Fruit fly (Drosophila melanogaster) whole organism, embryonic: ENCODE data around the gene CG34179.

ENCODE experiments used
- Ada2b ChIP-seq: fragments of 200-800 bp; sonication (Bioruptor generic); IDR thresholded peaks from 2 replicates; pipeline ENCODE4 v1.3.6; 2022; ENCODE audit warnings: missing biosample characterization, missing genetic modification characterization
- Antp ChIP-seq: fragments of 200-800 bp; sonication (Bioruptor generic); optimal IDR thresholded peaks from 3 replicates; lab custom pipeline; 2016; ENCODE audit warnings: missing biosample characterization, missing genetic modification characterization
- BtbVII ChIP-seq: fragments of 200-800 bp; sonication (Bioruptor generic); optimal IDR thresholded peaks from 3 replicates; lab custom pipeline; 2017; ENCODE audit warnings: missing biosample characterization, mild to moderate bottlenecking, missing genetic modification characterization
- CG10431 ChIP-seq: fragments of 200-800 bp; sonication (Bioruptor generic); optimal IDR thresholded peaks from 3 replicates; lab custom pipeline; 2018; ENCODE audit warnings: missing biosample characterization, mild to moderate bottlenecking, missing genetic modification characterization
- CG12155 ChIP-seq: fragments of 200-800 bp; sonication (Bioruptor generic); optimal IDR thresholded peaks from 3 replicates; lab custom pipeline; 2016; ENCODE audit warnings: missing biosample characterization, missing genetic modification characterization
- CG12219 ChIP-seq: fragments of 200-800 bp; sonication (Bioruptor generic); optimal IDR thresholded peaks from 3 replicates; lab custom pipeline; 2018; ENCODE audit warnings: missing biosample characterization, mild to moderate bottlenecking, missing genetic modification characterization
- CG12942 ChIP-seq: fragments of 200-800 bp; sonication (Bioruptor generic); optimal IDR thresholded peaks from 3 replicates; lab custom pipeline; 2016; ENCODE audit warnings: missing biosample characterization, missing genetic modification characterization
- CG13287 ChIP-seq: fragments of 200-800 bp; sonication (Bioruptor generic); IDR thresholded peaks from 2 replicates; pipeline ENCODE4 v1.3.6; 2022; ENCODE audit warnings: missing biosample characterization, missing genetic modification characterization; ENCODE audit not compliant: partially characterized antibody
- CG13894 ChIP-seq: fragments of 200-800 bp; sonication (Bioruptor generic); optimal IDR thresholded peaks from 3 replicates; lab custom pipeline; 2018; ENCODE audit warnings: missing biosample characterization, mild to moderate bottlenecking, missing genetic modification characterization, moderate library complexity
- CG15479 ChIP-seq: fragments of 200-800 bp; sonication (Bioruptor generic); optimal IDR thresholded peaks from 3 replicates; lab custom pipeline; 2019; ENCODE audit warnings: missing biosample characterization, mild to moderate bottlenecking, missing genetic modification characterization, moderate library complexity
- CG2199 ChIP-seq: fragments of 200-800 bp; sonication (Bioruptor generic); IDR thresholded peaks from 3 replicates; pipeline ENCODE4 v1.3.6; 2022; ENCODE audit warnings: missing biosample characterization, missing genetic modification characterization
- CG30020 ChIP-seq: fragments of 200-800 bp; optimal IDR thresholded peaks from 2 replicates; lab custom pipeline; 2019; ENCODE audit warnings: missing biosample characterization, mild to moderate bottlenecking, missing genetic modification characterization, moderate library complexity
- CG31365 ChIP-seq: fragments of 200-800 bp; sonication (Bioruptor generic); optimal IDR thresholded peaks from 2 replicates; lab custom pipeline; 2018; ENCODE audit warnings: missing biosample characterization, mild to moderate bottlenecking, missing genetic modification characterization
- CG31388 ChIP-seq: fragments of 200-800 bp; sonication (Bioruptor generic); optimal IDR thresholded peaks from 2 replicates; lab custom pipeline; 2016; ENCODE audit warnings: missing biosample characterization, missing genetic modification characterization
- CG32767 ChIP-seq: fragments of 200-800 bp; sonication (Bioruptor generic); IDR thresholded peaks from 2 replicates; pipeline ENCODE4 v1.3.6; 2022; ENCODE audit warnings: missing biosample characterization, missing genetic modification characterization
- CG32772 ChIP-seq: fragments of 200-800 bp; sonication (Bioruptor generic); IDR thresholded peaks from 2 replicates; pipeline ENCODE4 v1.3.6; 2022; ENCODE audit warnings: missing biosample characterization, missing genetic modification characterization
- CG42726 ChIP-seq: fragments of 200-800 bp; sonication (Bioruptor generic); IDR thresholded peaks from 2 replicates; pipeline ENCODE4 v1.3.6; 2022; ENCODE audit warnings: missing biosample characterization, missing genetic modification characterization; ENCODE audit not compliant: partially characterized antibody
- CG6175 ChIP-seq: fragments of 200-800 bp; sonication (Bioruptor generic); IDR thresholded peaks from 3 replicates; pipeline ENCODE4 v1.3.6; 2022; ENCODE audit warnings: missing biosample characterization, missing genetic modification characterization
- Dek ChIP-seq: fragments of 200-800 bp; sonication (Bioruptor generic); optimal IDR thresholded peaks from 3 replicates; lab custom pipeline; 2019; ENCODE audit warnings: missing biosample characterization, mild to moderate bottlenecking, missing genetic modification characterization, moderate library complexity
- Fer1 ChIP-seq: fragments of 200-800 bp; sonication (Bioruptor generic); optimal IDR thresholded peaks from 2 replicates; lab custom pipeline; 2017; ENCODE audit warnings: missing biosample characterization, mild to moderate bottlenecking, missing genetic modification characterization
- GATAe ChIP-seq: fragments of 200-800 bp; sonication (Bioruptor generic); conservative IDR thresholded peaks from 2 replicates; pipeline ENCODE4 v1.3.6; 2022; ENCODE audit warnings: missing biosample characterization, missing genetic modification characterization
- HLH3B ChIP-seq: fragments of 200-800 bp; sonication (Bioruptor generic); IDR thresholded peaks from 2 replicates; pipeline ENCODE4 v1.3.6; 2022; ENCODE audit warnings: missing biosample characterization, missing genetic modification characterization
- MBD-R2 ChIP-seq: fragments of 200-800 bp; sonication (Bioruptor generic); IDR thresholded peaks from 2 replicates; pipeline ENCODE4 v1.3.6; 2022; ENCODE audit warnings: missing biosample characterization, missing genetic modification characterization
- Meics ChIP-seq: fragments of 200-800 bp; sonication (Bioruptor generic); optimal IDR thresholded peaks from 2 replicates; lab custom pipeline; 2017; ENCODE audit warnings: missing biosample characterization, mild to moderate bottlenecking, missing genetic modification characterization
- Mes4 ChIP-seq: fragments of 200-800 bp; sonication (Bioruptor generic); optimal IDR thresholded peaks from 2 replicates; lab custom pipeline; 2016; ENCODE audit warnings: missing biosample characterization, missing genetic modification characterization
- Nf-YA ChIP-seq: fragments of 200-800 bp; sonication (Bioruptor generic); IDR thresholded peaks from 2 replicates; pipeline ENCODE4 v1.3.6; 2022; ENCODE audit warnings: missing biosample characterization, missing genetic modification characterization
- Ptx1 ChIP-seq: fragments of 200-800 bp; sonication (Bioruptor generic); IDR thresholded peaks from 2 replicates; pipeline ENCODE4 v1.3.6; 2022; ENCODE audit warnings: missing biosample characterization, missing genetic modification characterization
- Side ChIP-seq: fragments of 200-800 bp; sonication (Bioruptor generic); optimal IDR thresholded peaks from 2 replicates; lab custom pipeline; 2016; ENCODE audit warnings: missing biosample characterization, missing genetic modification characterization
- Xbp1 ChIP-seq: fragments of 200-800 bp; sonication (Bioruptor generic); optimal IDR thresholded peaks from 3 replicates; lab custom pipeline; 2016; ENCODE audit warnings: missing biosample characterization, mild to moderate bottlenecking, missing genetic modification characterization
- bbx ChIP-seq: fragments of 200-800 bp; sonication (Bioruptor generic); IDR thresholded peaks from 2 replicates; pipeline ENCODE4 v1.3.6; 2022; ENCODE audit warnings: missing biosample characterization, missing genetic modification characterization; ENCODE audit not compliant: partially characterized antibody
- caup ChIP-seq: fragments of 200-800 bp; sonication (Bioruptor generic); optimal IDR thresholded peaks from 3 replicates; lab custom pipeline; 2017; ENCODE audit warnings: missing biosample characterization, mild to moderate bottlenecking, missing genetic modification characterization, moderate library complexity; ENCODE audit not compliant: severe bottlenecking
- cg ChIP-seq: fragments of 200-800 bp; sonication (Bioruptor generic); optimal IDR thresholded peaks from 3 replicates; lab custom pipeline; 2019; ENCODE audit warnings: missing biosample characterization, mild to moderate bottlenecking, missing genetic modification characterization, moderate library complexity
- chm ChIP-seq: fragments of 200-800 bp; sonication (Bioruptor generic); IDR thresholded peaks from 2 replicates; pipeline ENCODE4 v1.3.6; 2022; ENCODE audit warnings: missing biosample characterization, missing genetic modification characterization
- crol ChIP-seq: fragments of 200-800 bp; sonication (Bioruptor generic); IDR thresholded peaks from 2 replicates; pipeline ENCODE4 v1.3.6; 2022; ENCODE audit warnings: missing biosample characterization, missing genetic modification characterization
- da ChIP-seq: fragments of 200-800 bp; sonication (Bioruptor generic); optimal IDR thresholded peaks from 2 replicates; lab custom pipeline; 2016; ENCODE audit warnings: missing biosample characterization, missing genetic modification characterization
- dpn ChIP-seq, 2 experiments: fragments of 200-800 bp; sonication (Bioruptor generic); optimal IDR thresholded peaks; 3 replicates each; lab custom pipeline; 2016; ENCODE audit warnings: missing biosample characterization in 2 of 2, missing genetic modification characterization in 2 of 2
- fd64A ChIP-seq: fragments of 200-800 bp; sonication (Bioruptor generic); optimal IDR thresholded peaks from 3 replicates; lab custom pipeline; 2018; ENCODE audit warnings: missing biosample characterization, mild to moderate bottlenecking, missing genetic modification characterization
- gcm2 ChIP-seq: fragments of 200-800 bp; sonication (Bioruptor generic); optimal IDR thresholded peaks from 2 replicates; lab custom pipeline; 2016; ENCODE audit warnings: missing biosample characterization, missing genetic modification characterization
- jigr1 ChIP-seq: fragments of 200-800 bp; sonication (Bioruptor generic); IDR thresholded peaks from 3 replicates; pipeline ENCODE4 v1.3.6; 2022; ENCODE audit warnings: missing biosample characterization, missing genetic modification characterization
- kah ChIP-seq: fragments of 200-800 bp; sonication (Bioruptor generic); optimal IDR thresholded peaks from 2 replicates; lab custom pipeline; 2018; ENCODE audit warnings: missing biosample characterization, mild to moderate bottlenecking, missing genetic modification characterization
- knrl ChIP-seq: fragments of 200-800 bp; sonication (Bioruptor generic); IDR thresholded peaks from 3 replicates; pipeline ENCODE4 v1.3.6; 2022; ENCODE audit warnings: missing biosample characterization, missing genetic modification characterization; ENCODE audit not compliant: partially characterized antibody
- lab ChIP-seq: fragments of 200-800 bp; sonication (Bioruptor generic); optimal IDR thresholded peaks from 3 replicates; lab custom pipeline; 2017; ENCODE audit warnings: missing biosample characterization, missing genetic modification characterization, mild to moderate bottlenecking, moderate library complexity, missing genetic modification reagents
- lola ChIP-seq, 3 experiments: fragments of >200 bp in 2 of 3; fragments of 200-800 bp in 1 of 3; sonication (Bioruptor generic) in 1 of 3; optimal IDR thresholded peaks; 2 replicates each; lab custom pipeline; 2017 to 2019; ENCODE audit warnings: missing biosample characterization in 3 of 3, missing genetic modification characterization in 3 of 3, mild to moderate bottlenecking in 1 of 3, moderate library complexity in 1 of 3
- ranshi ChIP-seq: fragments of 200-800 bp; sonication (Bioruptor generic); IDR thresholded peaks from 2 replicates; pipeline ENCODE4 v1.3.6; 2022; ENCODE audit warnings: missing biosample characterization, missing genetic modification characterization
- salm ChIP-seq: fragments of 200-800 bp; sonication (Bioruptor generic); optimal IDR thresholded peaks from 2 replicates; lab custom pipeline; 2018; ENCODE audit warnings: missing biosample characterization, mild to moderate bottlenecking, missing genetic modification characterization
- sd ChIP-seq: fragments of 200-800 bp; sonication (Bioruptor generic); optimal IDR thresholded peaks from 3 replicates; lab custom pipeline; 2018; ENCODE audit warnings: missing biosample characterization, mild to moderate bottlenecking, missing genetic modification characterization, moderate library complexity
- slbo ChIP-seq: fragments of 200-800 bp; sonication (Bioruptor generic); IDR thresholded peaks from 2 replicates; pipeline ENCODE4 v1.3.6; 2022; ENCODE audit warnings: missing biosample characterization, missing genetic modification characterization
- ssp ChIP-seq: fragments of 200-800 bp; sonication (Bioruptor generic); IDR thresholded peaks from 2 replicates; pipeline ENCODE4 v1.3.6; 2022; ENCODE audit warnings: missing biosample characterization, missing genetic modification characterization
- sug ChIP-seq: fragments of 200-800 bp; optimal IDR thresholded peaks from 2 replicates; lab custom pipeline; 2019; ENCODE audit warnings: missing biosample characterization, mild to moderate bottlenecking, missing genetic modification characterization, moderate library complexity
- zfh2 ChIP-seq: fragments of 200-800 bp; sonication (Bioruptor generic); optimal IDR thresholded peaks from 2 replicates; lab custom pipeline; 2016; ENCODE audit warnings: missing biosample characterization, missing genetic modification characterization

The CG34179 gene

dm6 chr2L:6085733-6086317, 37.3 kb upstream of the CG34179 start (continued):
- TF ChIP-seq CG31365 (tag; lab: Kevin White, UChicago) = no peak
- no peak for TF ChIP-seq salm (tag; lab: Kevin White, UChicago)
- TF ChIP-seq Ada2b = no peak
- TF ChIP-seq sug (tag; lab: Kevin White, UChicago) = peak; percentile 41
- no peak for TF ChIP-seq Dek (tag; lab: Kevin White, UChicago)
- no peak for TF ChIP-seq zfh2 (GFP tag; lab: Kevin White, UChicago)
- TF ChIP-seq bbx (GFP tag; lab: Robert Waterston, UW) = no peak
- no peak for TF ChIP-seq Side (GFP tag; lab: Kevin White, UChicago)
- TF ChIP-seq crol (GFP tag; lab: Robert Waterston, UW) = peak; percentile 80
- TF ChIP-seq MBD-R2 = no peak
- TF ChIP-seq CG15479 (GFP tag; lab: Kevin White, UChicago) = no peak
- TF ChIP-seq CG6175 (GFP tag; lab: Robert Waterston, UW) = 0 out of 3 replicates have a peak, but pooled peaks have one; percentile 34
- TF ChIP-seq Mes4 = no peak
- peak; percentile 48 for TF ChIP-seq GATAe (GFP tag; lab: Robert Waterston, UW)
- TF ChIP-seq ssp = no peak
- no peak for TF ChIP-seq CG32772 (GFP tag; lab: Robert Waterston, UW)
- peak; percentile 96 for TF ChIP-seq CG13894 (tag; lab: Kevin White, UChicago)
- TF ChIP-seq CG32767 (GFP tag; lab: Robert Waterston, UW) = peak; percentile 83
- TF ChIP-seq jigr1 (GFP tag; lab: Robert Waterston, UW) = no peak
- peak; percentile 23 for TF ChIP-seq CG12155 (GFP tag; lab: Kevin White, UChicago)
- TF ChIP-seq Xbp1 (GFP tag; lab: Kevin White, UChicago) = no peak
- TF ChIP-seq Meics (GFP tag; lab: Kevin White, UChicago) = no peak
- peak; percentile 24 for TF ChIP-seq lab (GFP tag; lab: Kevin White, UChicago)
- no peak for TF ChIP-seq CG2199 (GFP tag; lab: Robert Waterston, UW)
- TF ChIP-seq cg (GFP tag; lab: Kevin White, UChicago) = peak; percentile 27
- TF ChIP-seq dpn (GFP tag; optimal IDR thresholded peaks at IDR 0.05; lab: Kevin White, UChicago) = no peak
- TF ChIP-seq CG12942 (GFP tag; lab: Kevin White, UChicago) = no peak
- no peak for TF ChIP-seq CG12219 (GFP tag; lab: Kevin White, UChicago)
- TF ChIP-seq fd64A (GFP tag; lab: Kevin White, UChicago) = no peak
- peak; percentile 83 for TF ChIP-seq sd (tag; lab: Kevin White, UChicago)
- no peak for TF ChIP-seq BtbVII (GFP tag; lab: Kevin White, UChicago)
- no peak for TF ChIP-seq gcm2 (GFP tag; lab: Kevin White, UChicago)
- TF ChIP-seq caup = peak; percentile 23
- TF ChIP-seq ranshi (GFP tag; lab: Robert Waterston, UW) = no peak
- TF ChIP-seq da (GFP tag; lab: Kevin White, UChicago) = no peak
- TF ChIP-seq slbo = no peak
- no peak for TF ChIP-seq Ptx1 (GFP tag; lab: Robert Waterston, UW)
- TF ChIP-seq CG31388 = no peak
- no peak for TF ChIP-seq lola (GFP tag; optimal IDR thresholded peaks at IDR 0.05; lab: Kevin White, UChicago)
- no peak for TF ChIP-seq Nf-YA (GFP tag; lab: Robert Waterston, UW)
- TF ChIP-seq HLH3B = no peak
- TF ChIP-seq knrl (GFP tag; lab: Robert Waterston, UW) = no peak
- peak; percentile 71 for TF ChIP-seq CG42726 (GFP tag; lab: Robert Waterston, UW)
- TF ChIP-seq CG13287 (GFP tag; lab: Robert Waterston, UW) = peak; percentile 42; the same call in 1 of the 2 replicates
- no peak for TF ChIP-seq CG10431 (GFP tag; lab: Kevin White, UChicago)
- TF ChIP-seq Antp (GFP tag; lab: Kevin White, UChicago) = no peak
- TF ChIP-seq kah (GFP tag; lab: Kevin White, UChicago) = no peak
- no peak for TF ChIP-seq chm (GFP tag; lab: Robert Waterston, UW)
- TF ChIP-seq CG30020 (tag; lab: Kevin White, UChicago) = no peak
- peak; percentile 31 for TF ChIP-seq Fer1 (GFP tag; lab: Kevin White, UChicago)
